Worm (Caenorhabditis elegans) whole organism, early embryonic: ENCODE results near the gene T19C9.10.

Source experiments
- ceh-13 ChIP-seq: fragments of 200-800 bp; sonication (Bioruptor generic); optimal IDR thresholded peaks from 2 replicates; lab custom pipeline; 2018; ENCODE audit warnings: mild to moderate bottlenecking, missing genetic modification characterization, missing compliant biosample characterization
- tra-4 ChIP-seq: sonication (generic microtip); optimal IDR thresholded peaks from 2 replicates; lab custom pipeline; 2017; ENCODE audit warnings: missing genetic modification characterization, missing compliant biosample characterization

ce11 chrV:17190399-17190798, 46.0 kb upstream of the T19C9.10 start, which contains the start of gene str-199:
- TF ChIP-seq tra-4 (tag; lab: Kevin White, UChicago) (no peak), ceh-13 (GFP tag; lab: Kevin White, UChicago) (no peak)
